Fruit fly (Drosophila melanogaster): ENCODE measurements around the gene lsn.
A peak's percentile ranks its signal among the peaks of the same experiment; 100 is the strongest.

Gene lsn

DNA sequence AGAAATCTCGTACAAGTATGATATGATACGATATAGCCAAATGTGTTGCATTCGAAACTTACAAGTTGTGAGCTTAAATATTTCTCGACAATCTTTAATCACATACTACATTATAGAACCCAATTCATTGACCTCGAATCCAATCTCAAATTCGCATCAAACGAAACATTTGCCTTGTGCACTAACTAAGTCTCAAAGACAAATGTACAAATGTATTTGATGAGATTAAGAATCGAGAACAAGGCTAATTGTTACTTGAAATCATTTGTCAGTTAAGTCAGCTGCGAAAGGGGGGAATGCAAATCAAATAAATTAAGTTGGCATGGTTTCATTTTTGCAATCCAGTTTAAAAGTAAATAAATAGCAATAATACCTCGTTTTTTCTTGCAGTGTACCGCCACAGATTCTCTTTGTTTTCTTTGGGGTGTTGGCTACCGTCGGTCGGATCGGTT is 26.4 kb upstream of the lsn start (continued):
- TF ChIP-seq prd (optimal IDR thresholded peaks at IDR 0.05) (no peak), prd (GFP tag; IDR thresholded peaks at IDR 0.05) (no peak; the same call in 2 of the 3 replicates), Xbp1 (GFP tag; optimal IDR thresholded peaks at IDR 0.05) (peak; percentile 22), CG17328 (GFP tag; IDR thresholded peaks at IDR 0.05) (no peak), CG3281 (GFP tag; optimal IDR thresholded peaks at IDR 0.05) (no peak), Trl (optimal IDR thresholded peaks at IDR 0.05) (no peak), Trl (GFP tag; optimal IDR thresholded peaks at IDR 0.05) (no peak), CG15011 (GFP tag; optimal IDR thresholded peaks at IDR 0.05) (no peak), E2f1 (GFP tag; IDR thresholded peaks at IDR 0.05) (no peak), CG32532 (GFP tag; IDR thresholded peaks at IDR 0.05) (no peak), CG7928 (GFP tag; optimal IDR thresholded peaks at IDR 0.05) (no peak), CG13424 (tag; optimal IDR thresholded peaks at IDR 0.05) (peak; percentile 33), CG16813 (GFP tag; IDR thresholded peaks at IDR 0.05; ENCODE audit: partially characterized antibody) (no peak), crc (GFP tag; optimal IDR thresholded peaks at IDR 0.05) (no peak), fd96Cb (tag; optimal IDR thresholded peaks at IDR 0.05) (no peak), fd102C (GFP tag; optimal IDR thresholded peaks at IDR 0.05) (no peak), CG8944 (GFP tag; optimal IDR thresholded peaks at IDR 0.05) (no peak), dmrt11E (tag; optimal IDR thresholded peaks at IDR 0.05) (peak; percentile 16), ara (GFP tag; IDR thresholded peaks at IDR 0.05) (no peak), shn (GFP tag; optimal IDR thresholded peaks at IDR 0.05) (peak; percentile 3), CG12942 (GFP tag; optimal IDR thresholded peaks at IDR 0.05) (no peak), Dref (GFP tag; IDR thresholded peaks at IDR 0.05) (no peak), Sox102F (GFP tag; optimal IDR thresholded peaks at IDR 0.05) (peak; percentile 60), CG13775 (GFP tag; optimal IDR thresholded peaks at IDR 0.05) (no peak), CG11093 (GFP tag; IDR thresholded peaks at IDR 0.05) (no peak), CG12391 (tag; optimal IDR thresholded peaks at IDR 0.05) (peak; percentile 15), Hand (GFP tag; optimal IDR thresholded peaks at IDR 0.05) (no peak), nom (GFP tag; optimal IDR thresholded peaks at IDR 0.05) (peak; percentile 29), unpg (GFP tag; optimal IDR thresholded peaks at IDR 0.05) (peak; percentile 7), nerfin-2 (GFP tag; IDR thresholded peaks at IDR 0.05; ENCODE audit: partially characterized antibody) (no peak), dmrt99B (tag; optimal IDR thresholded peaks at IDR 0.05) (peak; percentile 59), hkb (optimal IDR thresholded peaks at IDR 0.05) (no peak), hkb (GFP tag; IDR thresholded peaks at IDR 0.05) (peak; percentile 42; the same call in 1 of the 2 replicates), Nf-YC (tag; optimal IDR thresholded peaks at IDR 0.05) (no peak), Blimp-1 (GFP tag; optimal IDR thresholded peaks at IDR 0.05) (peak; percentile 7), CG5953 (GFP tag; IDR thresholded peaks at IDR 0.05) (no peak), CG17385 (GFP tag; optimal IDR thresholded peaks at IDR 0.05) (peak; percentile 3), caup (GFP tag; optimal IDR thresholded peaks at IDR 0.05; ENCODE audit: severe bottlenecking) (no peak), CG13287 (GFP tag; IDR thresholded peaks at IDR 0.05; ENCODE audit: partially characterized antibody) (no peak), CG34376 (GFP tag; optimal IDR thresholded peaks at IDR 0.05) (no peak), CG4328 (GFP tag; optimal IDR thresholded peaks at IDR 0.05) (no peak), CG10431 (GFP tag; optimal IDR thresholded peaks at IDR 0.05) (no peak), tio (GFP tag; optimal IDR thresholded peaks at IDR 0.05) (peak; percentile 15), psq (GFP tag; optimal IDR thresholded peaks at IDR 0.05) (no peak), Hmx (GFP tag; optimal IDR thresholded peaks at IDR 0.05) (no peak), CG6765 (GFP tag; optimal IDR thresholded peaks at IDR 0.05) (no peak), CG18619 (GFP tag; optimal IDR thresholded peaks at IDR 0.05) (peak; percentile 25), Ravus (GFP tag; IDR thresholded peaks at IDR 0.05) (no peak), Dp (GFP tag; optimal IDR thresholded peaks at IDR 0.05) (no peak), CG6813 (GFP tag; optimal IDR thresholded peaks at IDR 0.05) (no peak), odd (GFP tag; optimal IDR thresholded peaks at IDR 0.05) (no peak)
